Worm (Caenorhabditis elegans) whole organism, young adult: ENCODE results near the gene F54D12.9.

Experiments
- F10E7.11 ChIP-seq: sonication (generic microtip); optimal IDR thresholded peaks from 2 replicates; lab custom pipeline; 2017; ENCODE audit warnings: mild to moderate bottlenecking, missing genetic modification characterization, moderate library complexity, missing compliant biosample characterization
- F33H1.4 ChIP-seq: fragments of 200-800 bp; sonication (Bioruptor generic); IDR thresholded peaks from 2 replicates; pipeline ENCODE4 v1.3.6; 2022; ENCODE audit warnings: missing genetic modification reagents, missing genetic modification characterization, missing compliant biosample characterization
- hmg-1.2 ChIP-seq: fragments of 200-800 bp; sonication (Bioruptor generic); IDR thresholded peaks from 2 replicates; pipeline ENCODE4 v1.3.6; 2022; ENCODE audit warnings: missing genetic modification reagents, missing genetic modification characterization, missing compliant biosample characterization
- lag-1 ChIP-seq: fragments of 200-800 bp; sonication (Bioruptor generic); IDR thresholded peaks from 2 replicates; pipeline ENCODE4 v1.3.6; 2022; ENCODE audit warnings: missing genetic modification reagents, missing genetic modification characterization, missing compliant biosample characterization
- lsl-1 ChIP-seq: fragments of 200-800 bp; sonication (Bioruptor generic); optimal IDR thresholded peaks from 2 replicates; lab custom pipeline; 2018; ENCODE audit warnings: mild to moderate bottlenecking, missing genetic modification characterization, moderate library complexity, missing compliant biosample characterization

DNA sequence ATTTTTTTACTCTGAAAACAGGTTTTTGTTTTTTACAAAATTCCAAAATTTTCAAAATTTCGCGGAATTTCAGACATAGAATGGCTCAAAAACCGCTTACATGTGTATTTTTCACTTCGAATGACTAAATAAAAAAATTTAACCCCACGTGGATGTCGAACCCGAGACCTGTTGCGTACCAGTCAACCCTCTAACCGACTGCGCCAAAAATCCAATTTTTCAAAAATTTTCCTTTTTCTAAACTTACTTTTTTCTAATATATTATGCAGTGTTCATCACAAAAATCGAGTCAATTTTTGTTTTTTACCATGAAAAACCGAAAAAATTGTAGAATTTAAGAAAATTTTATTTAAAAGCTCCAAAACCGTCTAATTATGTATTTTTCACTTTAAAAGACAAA, 15.5 kb downstream of the F54D12.9 start:
- TF ChIP-seq F10E7.11 (tag; lab: Kevin White, UChicago) (no peak), F33H1.4 (GFP tag; lab: Robert Waterston, UW) (no peak), lag-1 (no peak), lsl-1 (GFP tag; lab: Kevin White, UChicago) (no peak), hmg-1.2 (no peak)
